Worm (Caenorhabditis elegans) whole organism, L2 larva: ENCODE measurements around the gene C35A11.4.
A peak's percentile ranks its signal among the peaks of the same experiment; 100 is the strongest.

Experiments
- ZK546.5 ChIP-seq: sonication (generic microtip); optimal IDR thresholded peaks from 2 replicates; lab custom pipeline; 2017; ENCODE audit warnings: missing biosample characterization, missing genetic modification characterization
- ceh-82 ChIP-seq: fragments of 150-350 bp; optimal IDR thresholded peaks from 2 replicates; lab custom pipeline; 2014; ENCODE audit warnings: missing biosample characterization, missing genetic modification characterization
- elt-3 ChIP-seq: sonication (generic microtip); optimal IDR thresholded peaks from 2 replicates; lab custom pipeline; 2017; ENCODE audit warnings: missing biosample characterization, missing genetic modification characterization
- fos-1 ChIP-seq: fragments of 150-350 bp; optimal IDR thresholded peaks from 2 replicates; lab custom pipeline; 2014; ENCODE audit warnings: missing biosample characterization, missing genetic modification characterization
- lsy-2 ChIP-seq, 2 experiments: fragments of 150-350 bp in 1 of 2; sonication (generic microtip) in 1 of 2; optimal IDR thresholded peaks; 2 replicates each; lab custom pipeline; 2014 to 2017; ENCODE audit warnings: missing biosample characterization in 2 of 2, missing genetic modification characterization in 2 of 2
- mdl-1 ChIP-seq, 2 experiments: fragments of 150-350 bp in 1 of 2; sonication (generic microtip) in 1 of 2; optimal IDR thresholded peaks; 2 replicates each; lab custom pipeline; 2017; ENCODE audit warnings: missing biosample characterization in 2 of 2, missing genetic modification characterization in 2 of 2
- nhr-237 ChIP-seq: fragments of 150-350 bp; optimal IDR thresholded peaks from 2 replicates; lab custom pipeline; 2014; ENCODE audit warnings: missing biosample characterization, missing genetic modification characterization
- nhr-6 ChIP-seq: fragments of 150-350 bp; optimal IDR thresholded peaks from 2 replicates; lab custom pipeline; 2014; ENCODE audit warnings: missing biosample characterization, missing genetic modification characterization
- sma-3 ChIP-seq: sonication (generic microtip); optimal IDR thresholded peaks from 2 replicates; lab custom pipeline; 2016; ENCODE audit warnings: missing genetic modification reagents, missing genetic modification characterization, missing compliant biosample characterization
- snpc-4 ChIP-seq: fragments of 150-350 bp; optimal IDR thresholded peaks from 2 replicates; lab custom pipeline; 2014; ENCODE audit warnings: missing biosample characterization, missing genetic modification characterization
- unc-62 ChIP-seq: fragments of 150-350 bp; optimal IDR thresholded peaks from 2 replicates; lab custom pipeline; 2014; ENCODE audit warnings: missing biosample characterization, missing genetic modification reagents, missing genetic modification characterization
- ztf-11 ChIP-seq: sonication (generic microtip); optimal IDR thresholded peaks from 2 replicates; lab custom pipeline; 2017; ENCODE audit warnings: missing biosample characterization, missing genetic modification characterization

ce11 chrV:5410679-5411078, 17.7 kb upstream of the C35A11.4 start, which contains the start of gene F08F3.4:
- TF ChIP-seq fos-1 (tag; lab: Kevin White, UChicago) = no peak
- TF ChIP-seq nhr-6 (tag; lab: Kevin White, UChicago) = no peak
- TF ChIP-seq unc-62 (GFP tag; lab: Kevin White, UChicago) = no peak
- TF ChIP-seq sma-3 (GFP tag; lab: Kevin White, UChicago) = peak; percentile 59
- TF ChIP-seq ZK546.5 (tag; lab: Kevin White, UChicago) = no peak
- no peak for TF ChIP-seq ceh-82
- no peak for TF ChIP-seq snpc-4 (tag; lab: Kevin White, UChicago)
- no peak for TF ChIP-seq elt-3 (tag; lab: Kevin White, UChicago)
- no peak for TF ChIP-seq mdl-1 (tag; optimal IDR thresholded peaks at IDR 0.05; lab: Kevin White, UChicago)
- TF ChIP-seq nhr-237 (tag; lab: Kevin White, UChicago) = no peak
- no peak for TF ChIP-seq lsy-2 (tag; optimal IDR thresholded peaks at IDR 0.05; lab: Kevin White, UChicago)
- TF ChIP-seq ztf-11 = no peak
